Worm (Caenorhabditis elegans) whole organism, young adult: Measurements from ENCODE around the gene bcl-11.

Source experiments
- B0019.2 ChIP-seq: fragments of 200-800 bp; sonication (Bioruptor generic); conservative IDR thresholded peaks from 2 replicates; pipeline ENCODE4 v1.3.6; 2022; ENCODE audit warnings: missing genetic modification reagents, missing genetic modification characterization, missing compliant biosample characterization
- B0261.1 ChIP-seq: sonication (generic microtip); optimal IDR thresholded peaks from 2 replicates; lab custom pipeline; 2016; ENCODE audit warnings: mild to moderate bottlenecking, missing genetic modification characterization, moderate library complexity, missing compliant biosample characterization
- F10E7.11 ChIP-seq: sonication (generic microtip); optimal IDR thresholded peaks from 2 replicates; lab custom pipeline; 2017; ENCODE audit warnings: mild to moderate bottlenecking, missing genetic modification characterization, moderate library complexity, missing compliant biosample characterization
- F33H1.4 ChIP-seq: fragments of 200-800 bp; sonication (Bioruptor generic); IDR thresholded peaks from 2 replicates; pipeline ENCODE4 v1.3.6; 2022; ENCODE audit warnings: missing genetic modification reagents, missing genetic modification characterization, missing compliant biosample characterization
- F49E8.2 ChIP-seq: sonication (generic microtip); optimal IDR thresholded peaks from 3 replicates; lab custom pipeline; 2017; ENCODE audit warnings: missing genetic modification characterization, mild to moderate bottlenecking, missing compliant biosample characterization, antibody characterized with exemption, moderate library complexity; ENCODE audit not compliant: insufficient read depth
- F52B5.7 ChIP-seq: sonication (generic microtip); optimal IDR thresholded peaks from 2 replicates; lab custom pipeline; 2016; ENCODE audit warnings: mild to moderate bottlenecking, missing genetic modification characterization, missing compliant biosample characterization
- F57A8.1 ChIP-seq: fragments of 200-800 bp; sonication (Bioruptor generic); optimal IDR thresholded peaks from 2 replicates; lab custom pipeline; 2018; ENCODE audit warnings: mild to moderate bottlenecking, missing genetic modification characterization, moderate library complexity, missing compliant biosample characterization
- F57C9.4 ChIP-seq: sonication (generic microtip); optimal IDR thresholded peaks from 2 replicates; lab custom pipeline; 2017; ENCODE audit warnings: mild to moderate bottlenecking, missing genetic modification characterization, missing compliant biosample characterization
- K12H6.12 ChIP-seq: fragments of 200-800 bp; sonication (Bioruptor generic); optimal IDR thresholded peaks from 2 replicates; lab custom pipeline; 2018; ENCODE audit warnings: mild to moderate bottlenecking, missing genetic modification characterization, missing compliant biosample characterization
- Y53G8AR.9 ChIP-seq: fragments of 200-800 bp; sonication (Bioruptor generic); conservative IDR thresholded peaks from 2 replicates; pipeline ENCODE4 v1.3.6; 2022; ENCODE audit warnings: missing genetic modification reagents, missing genetic modification characterization, missing compliant biosample characterization
- Y56A3A.18 ChIP-seq: fragments of 200-800 bp; sonication (Bioruptor generic); IDR thresholded peaks from 2 replicates; pipeline ENCODE4 v1.3.6; 2022; ENCODE audit warnings: missing genetic modification reagents, missing genetic modification characterization, missing compliant biosample characterization
- Y67H2A.10 ChIP-seq: fragments of 200-800 bp; sonication (Bioruptor generic); conservative IDR thresholded peaks from 2 replicates; pipeline ENCODE4 v1.3.6; 2022; ENCODE audit warnings: missing genetic modification reagents, missing genetic modification characterization, missing compliant biosample characterization
- atf-7 ChIP-seq: sonication (generic microtip); optimal IDR thresholded peaks from 2 replicates; lab custom pipeline; 2017; ENCODE audit warnings: mild to moderate bottlenecking, missing genetic modification characterization, missing compliant biosample characterization
- attf-5 ChIP-seq: fragments of 200-800 bp; sonication (Bioruptor generic); optimal IDR thresholded peaks from 2 replicates; lab custom pipeline; 2018; ENCODE audit warnings: mild to moderate bottlenecking, missing genetic modification characterization, missing compliant biosample characterization
- attf-6 ChIP-seq: fragments of 200-800 bp; sonication (Bioruptor generic); IDR thresholded peaks from 2 replicates; pipeline ENCODE4 v1.3.6; 2022; ENCODE audit warnings: missing genetic modification reagents, missing genetic modification characterization, missing compliant biosample characterization
- ceh-40 ChIP-seq: fragments of 200-800 bp; sonication (Bioruptor generic); IDR thresholded peaks from 2 replicates; pipeline ENCODE4 v1.3.6; 2022; ENCODE audit warnings: missing genetic modification characterization, missing compliant biosample characterization
- ceh-91 ChIP-seq: fragments of 200-800 bp; sonication (Bioruptor generic); IDR thresholded peaks from 2 replicates; pipeline ENCODE4 v1.3.6; 2022; ENCODE audit warnings: missing genetic modification reagents, missing genetic modification characterization, missing compliant biosample characterization
- chd-7 ChIP-seq: sonication (generic microtip); optimal IDR thresholded peaks from 2 replicates; lab custom pipeline; 2016; ENCODE audit warnings: mild to moderate bottlenecking, missing genetic modification characterization, moderate library complexity, missing compliant biosample characterization
- dox-1 ChIP-seq: fragments of 200-800 bp; sonication (Bioruptor generic); IDR thresholded peaks from 2 replicates; pipeline ENCODE4 v1.3.6; 2022; ENCODE audit warnings: missing genetic modification reagents, missing genetic modification characterization, missing compliant biosample characterization
- ets-4 ChIP-seq: fragments of 200-800 bp; sonication (Bioruptor generic); optimal IDR thresholded peaks from 2 replicates; lab custom pipeline; 2018; ENCODE audit warnings: mild to moderate bottlenecking, missing genetic modification characterization, missing compliant biosample characterization
- hlh-26 ChIP-seq: fragments of 200-800 bp; sonication (Bioruptor generic); conservative IDR thresholded peaks from 2 replicates; pipeline ENCODE4 v1.3.6; 2022; ENCODE audit warnings: missing genetic modification reagents, missing genetic modification characterization, missing compliant biosample characterization
- hmg-1.2 ChIP-seq: fragments of 200-800 bp; sonication (Bioruptor generic); IDR thresholded peaks from 2 replicates; pipeline ENCODE4 v1.3.6; 2022; ENCODE audit warnings: missing genetic modification reagents, missing genetic modification characterization, missing compliant biosample characterization
- hmg-20 ChIP-seq: fragments of 200-800 bp; sonication (Bioruptor generic); IDR thresholded peaks from 2 replicates; pipeline ENCODE4 v1.3.6; 2022; ENCODE audit warnings: missing genetic modification reagents, missing genetic modification characterization, missing compliant biosample characterization
- hrde-1 ChIP-seq: sonication (generic microtip); optimal IDR thresholded peaks from 2 replicates; lab custom pipeline; 2016; ENCODE audit warnings: missing genetic modification characterization, mild to moderate bottlenecking, missing compliant biosample characterization, moderate library complexity, missing genotype, missing genetic modification reagents, borderline replicate concordance
- lag-1 ChIP-seq: fragments of 200-800 bp; sonication (Bioruptor generic); IDR thresholded peaks from 2 replicates; pipeline ENCODE4 v1.3.6; 2022; ENCODE audit warnings: missing genetic modification reagents, missing genetic modification characterization, missing compliant biosample characterization
- let-607 ChIP-seq, 2 experiments: fragments of 200-800 bp in 1 of 2; sonication (Bioruptor generic) in 1 of 2; sonication (generic microtip) in 1 of 2; optimal IDR thresholded peaks; 2 replicates each; lab custom pipeline; 2016 to 2018; ENCODE audit warnings: mild to moderate bottlenecking in 2 of 2, missing compliant biosample characterization in 2 of 2, missing genetic modification characterization in 2 of 2, moderate library complexity in 2 of 2, missing genotype in 1 of 2
- lin-40 ChIP-seq: sonication (generic microtip); optimal IDR thresholded peaks from 2 replicates; lab custom pipeline; 2016; ENCODE audit warnings: missing genetic modification characterization, mild to moderate bottlenecking, missing compliant biosample characterization, missing genotype, missing genetic modification reagents
- lin-54 ChIP-seq: fragments of 200-800 bp; sonication (Bioruptor generic); optimal IDR thresholded peaks from 2 replicates; lab custom pipeline; 2018; ENCODE audit warnings: mild to moderate bottlenecking, missing genetic modification characterization, missing compliant biosample characterization
- lsl-1 ChIP-seq: fragments of 200-800 bp; sonication (Bioruptor generic); optimal IDR thresholded peaks from 2 replicates; lab custom pipeline; 2018; ENCODE audit warnings: mild to moderate bottlenecking, missing genetic modification characterization, moderate library complexity, missing compliant biosample characterization
- lsy-27 ChIP-seq: sonication (generic microtip); optimal IDR thresholded peaks from 2 replicates; lab custom pipeline; 2017; ENCODE audit warnings: missing genetic modification characterization, mild to moderate bottlenecking, missing compliant biosample characterization, antibody characterized with exemption, missing genotype, borderline replicate concordance; ENCODE audit not compliant: insufficient read depth
- madf-10 ChIP-seq: sonication (generic microtip); optimal IDR thresholded peaks from 2 replicates; lab custom pipeline; 2016; ENCODE audit warnings: mild to moderate bottlenecking, missing genetic modification characterization, missing compliant biosample characterization
- madf-8 ChIP-seq: fragments of 200-800 bp; sonication (Bioruptor generic); conservative IDR thresholded peaks from 2 replicates; pipeline ENCODE4 v1.3.6; 2022; ENCODE audit warnings: missing genetic modification reagents, missing genetic modification characterization, missing compliant biosample characterization
- mes-4 ChIP-seq: sonication (generic microtip); optimal IDR thresholded peaks from 2 replicates; lab custom pipeline; 2016; ENCODE audit warnings: missing genotype, missing genetic modification characterization, missing compliant biosample characterization
- nfya-2 ChIP-seq: fragments of 200-800 bp; sonication (Bioruptor generic); IDR thresholded peaks from 2 replicates; pipeline ENCODE4 v1.3.6; 2022; ENCODE audit warnings: missing genetic modification reagents, missing genetic modification characterization, missing compliant biosample characterization
- nfyb-1 ChIP-seq: fragments of 200-800 bp; sonication (Bioruptor generic); IDR thresholded peaks from 2 replicates; pipeline ENCODE4 v1.3.6; 2022; ENCODE audit warnings: missing genetic modification reagents, missing genetic modification characterization, missing compliant biosample characterization
- nhr-27 ChIP-seq: fragments of 200-800 bp; sonication (Bioruptor generic); optimal IDR thresholded peaks from 2 replicates; lab custom pipeline; 2018; ENCODE audit warnings: mild to moderate bottlenecking, missing genetic modification characterization, moderate library complexity, missing compliant biosample characterization
- pbrm-1 ChIP-seq: fragments of 200-800 bp; sonication (Bioruptor generic); IDR thresholded peaks from 2 replicates; pipeline ENCODE4 v1.3.6; 2022; ENCODE audit warnings: missing genetic modification reagents, missing genetic modification characterization, missing compliant biosample characterization
- repo-1 ChIP-seq: sonication (generic microtip); optimal IDR thresholded peaks from 2 replicates; lab custom pipeline; 2017; ENCODE audit warnings: mild to moderate bottlenecking, missing genetic modification characterization, missing compliant biosample characterization
- sdz-38 ChIP-seq: sonication (generic microtip); optimal IDR thresholded peaks from 2 replicates; lab custom pipeline; 2016; ENCODE audit warnings: missing genotype, missing genetic modification characterization, missing compliant biosample characterization
- sea-2 ChIP-seq: fragments of 200-800 bp; sonication (Bioruptor generic); IDR thresholded peaks from 2 replicates; pipeline ENCODE4 v1.3.6; 2022; ENCODE audit warnings: missing genetic modification characterization, missing compliant biosample characterization
- snpc-1.1 ChIP-seq: sonication (generic microtip); optimal IDR thresholded peaks from 2 replicates; lab custom pipeline; 2017; ENCODE audit warnings: missing genetic modification characterization, mild to moderate bottlenecking, missing compliant biosample characterization, antibody characterized with exemption, moderate library complexity, missing genotype, missing genetic modification reagents; ENCODE audit not compliant: insufficient read depth
- unc-130 ChIP-seq: sonication (generic microtip); optimal IDR thresholded peaks from 2 replicates; lab custom pipeline; 2016; ENCODE audit warnings: missing genetic modification reagents, missing genetic modification characterization, missing compliant biosample characterization
- ztf-22 ChIP-seq: fragments of 200-800 bp; sonication (Bioruptor generic); optimal IDR thresholded peaks from 2 replicates; lab custom pipeline; 2018; ENCODE audit warnings: mild to moderate bottlenecking, missing genetic modification characterization, moderate library complexity, missing compliant biosample characterization
- ztf-3 ChIP-seq: fragments of 200-800 bp; sonication (Bioruptor generic); optimal IDR thresholded peaks from 2 replicates; lab custom pipeline; 2018; ENCODE audit warnings: mild to moderate bottlenecking, missing genetic modification characterization, missing compliant biosample characterization

Gene bcl-11

ce11 chrV:6399831-6400230 lies 44.0 kb downstream of the bcl-11 start, which contains the start of gene gfi-1:
Gene gfi-1, minus strand, starts transcription at chrV:6399931.
- TF ChIP-seq B0019.2 (GFP tag; lab: Robert Waterston, UW) (no peak), Y67H2A.10 (GFP tag; lab: Robert Waterston, UW) (no peak), sdz-38 (tag; lab: Kevin White, UChicago) (no peak), Y56A3A.18 (no peak), attf-5 (no peak), F52B5.7 (tag; lab: Kevin White, UChicago) (no peak), nfyb-1 (GFP tag; lab: Robert Waterston, UW) (no peak), hrde-1 (no peak), madf-8 (no peak), hlh-26 (GFP tag; lab: Robert Waterston, UW) (no peak), madf-10 (tag; lab: Kevin White, UChicago) (no peak), ceh-40 (GFP tag; lab: Robert Waterston, UW) (no peak), ets-4 (no peak), F57A8.1 (GFP tag; lab: Kevin White, UChicago) (no peak), snpc-1.1 (tag; lab: Kevin White, UChicago) (no peak)

- TF ChIP-seq ceh-91 (GFP tag; lab: Robert Waterston, UW) (no peak), B0019.2 (GFP tag; lab: Robert Waterston, UW) (no peak), sea-2 (GFP tag; lab: Robert Waterston, UW) (no peak), let-607 (tag; optimal IDR thresholded peaks at IDR 0.05; lab: Kevin White, UChicago) (peak in 1 of 2 experiments; percentile 17), lsl-1 (no peak), pbrm-1 (GFP tag; lab: Robert Waterston, UW) (no peak), attf-6 (GFP tag; lab: Robert Waterston, UW) (no peak)
- TF ChIP-seq, all 124 proteins: peak for 1
Measured at ce11 chrV:6400528-6400927, 44.7 kb downstream of the bcl-11 start.

ce11 chrV:6400950-6401551 lies 45.2 kb downstream of the bcl-11 start:
- TF ChIP-seq lin-40 (no peak), repo-1 (peak; percentile 14), F33H1.4 (GFP tag; lab: Robert Waterston, UW) (no peak), F57C9.4 (no peak), mes-4 (no peak), K12H6.12 (tag; lab: Kevin White, UChicago) (no peak), lsy-27 (no peak), F49E8.2 (no peak), atf-7 (tag; lab: Kevin White, UChicago) (peak; percentile 29), hmg-1.2 (GFP tag; lab: Robert Waterston, UW) (0 out of 2 replicates have a peak, but pooled peaks have one; percentile 17), ztf-22 (GFP tag; lab: Kevin White, UChicago) (no peak), ztf-3 (GFP tag; lab: Kevin White, UChicago) (no peak), Y53G8AR.9 (peak; percentile 53), lin-54 (peak; percentile 12), B0261.1 (tag; lab: Kevin White, UChicago) (no peak), lag-1 (GFP tag; lab: Robert Waterston, UW) (no peak), unc-130 (GFP tag; lab: Kevin White, UChicago) (no peak), pbrm-1 (GFP tag; lab: Robert Waterston, UW) (no peak), nfya-2 (GFP tag; lab: Robert Waterston, UW) (no peak), nhr-27 (tag; lab: Kevin White, UChicago) (no peak), chd-7 (tag; lab: Kevin White, UChicago) (no peak), hmg-20 (GFP tag; lab: Robert Waterston, UW) (no peak), F10E7.11 (no peak), dox-1 (GFP tag; lab: Robert Waterston, UW) (no peak), attf-6 (GFP tag; lab: Robert Waterston, UW) (0 out of 2 replicates have a peak, but pooled peaks have one; percentile 8), attf-5 (no peak)
